Worm (Caenorhabditis elegans) whole organism, L2 larva: ENCODE data around the gene F21C10.11.

Source experiments
- C34F6.9 ChIP-seq: fragments of 150-350 bp; optimal IDR thresholded peaks from 2 replicates; lab custom pipeline; 2014; ENCODE audit warnings: missing biosample characterization, missing genetic modification characterization
- R02D3.7 ChIP-seq: fragments of 150-350 bp; optimal IDR thresholded peaks from 2 replicates; lab custom pipeline; 2014; ENCODE audit warnings: missing biosample characterization, missing genetic modification characterization
- Y55F3AM.14 ChIP-seq: fragments of 200-800 bp; sonication (Bioruptor generic); optimal IDR thresholded peaks from 2 replicates; lab custom pipeline; 2018; ENCODE audit warnings: mild to moderate bottlenecking, missing genetic modification characterization, missing compliant biosample characterization
- ZK546.5 ChIP-seq: sonication (generic microtip); optimal IDR thresholded peaks from 2 replicates; lab custom pipeline; 2017; ENCODE audit warnings: missing biosample characterization, missing genetic modification characterization
- alr-1 ChIP-seq: fragments of 150-350 bp; optimal IDR thresholded peaks from 2 replicates; lab custom pipeline; 2014; ENCODE audit warnings: missing biosample characterization, missing genetic modification characterization
- aly-2 ChIP-seq: fragments of 150-350 bp; optimal IDR thresholded peaks from 2 replicates; lab custom pipeline; 2014; ENCODE audit warnings: missing biosample characterization, missing genetic modification characterization
- ama-1 ChIP-seq: fragments of 150-350 bp; optimal IDR thresholded peaks from 2 replicates; lab custom pipeline; 2018; ENCODE audit warnings: inconsistent platforms
- ceh-16 ChIP-seq: fragments of 150-350 bp; optimal IDR thresholded peaks from 2 replicates; lab custom pipeline; 2014; ENCODE audit warnings: missing biosample characterization, missing genetic modification characterization
- crh-2 ChIP-seq: sonication (generic microtip); optimal IDR thresholded peaks from 2 replicates; lab custom pipeline; 2017; ENCODE audit warnings: missing biosample characterization, missing genetic modification characterization
- dmd-4 ChIP-seq: sonication (generic microtip); optimal IDR thresholded peaks from 2 replicates; lab custom pipeline; 2017; ENCODE audit warnings: missing biosample characterization, missing genetic modification characterization
- egl-27 ChIP-seq: sonication (generic microtip); optimal IDR thresholded peaks from 3 replicates; lab custom pipeline; 2017; ENCODE audit warnings: missing biosample characterization, missing genetic modification reagents, missing genetic modification characterization
- elt-1 ChIP-seq: fragments of 150-350 bp; optimal IDR thresholded peaks from 2 replicates; lab custom pipeline; 2014; ENCODE audit warnings: missing biosample characterization, missing genetic modification characterization
- elt-3 ChIP-seq: sonication (generic microtip); optimal IDR thresholded peaks from 2 replicates; lab custom pipeline; 2017; ENCODE audit warnings: missing biosample characterization, missing genetic modification characterization
- fos-1 ChIP-seq: fragments of 150-350 bp; optimal IDR thresholded peaks from 2 replicates; lab custom pipeline; 2014; ENCODE audit warnings: missing biosample characterization, missing genetic modification characterization
- lin-11 ChIP-seq: fragments of 150-350 bp; sonication (generic microtip); optimal IDR thresholded peaks from 2 replicates; lab custom pipeline; 2014; ENCODE audit warnings: missing biosample characterization, missing genetic modification characterization, inconsistent platforms, mixed read lengths
- lin-13 ChIP-seq: fragments of 150-350 bp; optimal IDR thresholded peaks from 2 replicates; lab custom pipeline; 2014; ENCODE audit warnings: missing biosample characterization, missing genetic modification reagents, missing genetic modification characterization
- lsy-2 ChIP-seq, 2 experiments: fragments of 150-350 bp in 1 of 2; sonication (generic microtip) in 1 of 2; optimal IDR thresholded peaks; 2 replicates each; lab custom pipeline; 2014 to 2017; ENCODE audit warnings: missing biosample characterization in 2 of 2, missing genetic modification characterization in 2 of 2
- mab-5 ChIP-seq: fragments of 150-350 bp; optimal IDR thresholded peaks from 2 replicates; lab custom pipeline; 2014; ENCODE audit warnings: missing biosample characterization, missing genetic modification characterization
- mdl-1 ChIP-seq, 2 experiments: fragments of 150-350 bp in 1 of 2; sonication (generic microtip) in 1 of 2; optimal IDR thresholded peaks; 2 replicates each; lab custom pipeline; 2017; ENCODE audit warnings: missing biosample characterization in 2 of 2, missing genetic modification characterization in 2 of 2
- nhr-10 ChIP-seq: sonication (generic microtip); optimal IDR thresholded peaks from 2 replicates; lab custom pipeline; 2017; ENCODE audit warnings: missing biosample characterization, missing genetic modification characterization
- nhr-12 ChIP-seq: fragments of 150-350 bp; optimal IDR thresholded peaks from 2 replicates; lab custom pipeline; 2014; ENCODE audit warnings: missing biosample characterization, missing genetic modification characterization
- nhr-129 ChIP-seq: fragments of 150-350 bp; optimal IDR thresholded peaks from 2 replicates; lab custom pipeline; 2014; ENCODE audit warnings: missing biosample characterization, missing genetic modification characterization
- nhr-21 ChIP-seq: fragments of 150-350 bp; optimal IDR thresholded peaks from 2 replicates; lab custom pipeline; 2014; ENCODE audit warnings: missing biosample characterization, missing genetic modification characterization
- nhr-23 ChIP-seq: fragments of 150-350 bp; optimal IDR thresholded peaks from 2 replicates; lab custom pipeline; 2014; ENCODE audit warnings: missing biosample characterization, missing genetic modification reagents, missing genetic modification characterization
- nhr-237 ChIP-seq: fragments of 150-350 bp; optimal IDR thresholded peaks from 2 replicates; lab custom pipeline; 2014; ENCODE audit warnings: missing biosample characterization, missing genetic modification characterization
- nhr-6 ChIP-seq: fragments of 150-350 bp; optimal IDR thresholded peaks from 2 replicates; lab custom pipeline; 2014; ENCODE audit warnings: missing biosample characterization, missing genetic modification characterization
- sem-4 ChIP-seq: fragments of 150-350 bp; optimal IDR thresholded peaks from 2 replicates; lab custom pipeline; 2014; ENCODE audit warnings: missing biosample characterization, missing genetic modification reagents, missing genetic modification characterization
- skn-1 ChIP-seq: sonication (generic microtip); optimal IDR thresholded peaks from 2 replicates; lab custom pipeline; 2017; ENCODE audit warnings: missing biosample characterization, missing genetic modification characterization
- sma-3 ChIP-seq: sonication (generic microtip); optimal IDR thresholded peaks from 2 replicates; lab custom pipeline; 2016; ENCODE audit warnings: missing genetic modification reagents, missing genetic modification characterization, missing compliant biosample characterization
- sma-9 ChIP-seq, 2 experiments: fragments of 150-350 bp in 1 of 2; sonication (generic microtip) in 1 of 2; optimal IDR thresholded peaks; 2 replicates each; lab custom pipeline; 2014 to 2016; ENCODE audit warnings: missing genetic modification characterization in 2 of 2, mild to moderate bottlenecking in 1 of 2, missing biosample characterization in 1 of 2, missing compliant biosample characterization in 1 of 2, missing genetic modification reagents in 1 of 2, moderate library complexity in 1 of 2
- unc-55 ChIP-seq: fragments of 150-350 bp; sonication (generic microtip); optimal IDR thresholded peaks from 3 replicates; lab custom pipeline; 2014; ENCODE audit warnings: missing biosample characterization, missing genetic modification reagents, missing genetic modification characterization
- unc-62 ChIP-seq: fragments of 150-350 bp; optimal IDR thresholded peaks from 2 replicates; lab custom pipeline; 2014; ENCODE audit warnings: missing biosample characterization, missing genetic modification reagents, missing genetic modification characterization
- zag-1 ChIP-seq: fragments of 150-350 bp; optimal IDR thresholded peaks from 2 replicates; lab custom pipeline; 2014; ENCODE audit warnings: missing biosample characterization, missing genetic modification characterization
- ztf-1 ChIP-seq: fragments of 200-800 bp; sonication (Bioruptor generic); conservative IDR thresholded peaks from 2 replicates; pipeline ENCODE4 v1.3.6; 2022; ENCODE audit warnings: missing genetic modification characterization, missing compliant biosample characterization

Gene F21C10.11

ce11 chrV:9127773-9128172 lies 4.5 kb downstream of the F21C10.11 start, which contains the start of gene F21C10.3:
Gene F21C10.3 (plus strand): TSS chrV:9128073.
- TF ChIP-seq sem-4 (tag; lab: Kevin White, UChicago) (no peak), elt-1 (no peak), mdl-1 (tag; optimal IDR thresholded peaks at IDR 0.05; lab: Kevin White, UChicago) (no peak), Y55F3AM.14 (GFP tag; lab: Kevin White, UChicago) (no peak), C34F6.9 (tag; lab: Kevin White, UChicago) (no peak), nhr-237 (tag; lab: Kevin White, UChicago) (no peak), nhr-10 (tag; lab: Kevin White, UChicago) (no peak)
- TF ChIP-seq, all 48 proteins: peak for 0

ce11 chrV:9128562-9128961 lies 5.3 kb downstream of the F21C10.11 start:
- TF ChIP-seq lsy-2 (tag; optimal IDR thresholded peaks at IDR 0.05; lab: Kevin White, UChicago) (peak in 1 of 2 experiments; percentile 76), nhr-129 (tag; lab: Kevin White, UChicago) (peak; percentile 62), R02D3.7 (tag; lab: Kevin White, UChicago) (no peak), unc-55 (GFP tag; lab: Kevin White, UChicago) (peak; percentile 75), crh-2 (tag; lab: Kevin White, UChicago) (peak; percentile 66), nhr-21 (tag; lab: Kevin White, UChicago) (peak; percentile 75), mdl-1 (tag; optimal IDR thresholded peaks at IDR 0.05; lab: Kevin White, UChicago) (peak; percentile 88 to 89), sma-9 (GFP tag; optimal IDR thresholded peaks at IDR 0.05; lab: Kevin White, UChicago) (peak; percentile 73), sma-9 (tag; optimal IDR thresholded peaks at IDR 0.05; lab: Kevin White, UChicago) (no peak), ztf-1 (no peak), zag-1 (tag; lab: Kevin White, UChicago) (peak; percentile 56), skn-1 (no peak), lin-13 (GFP tag; lab: Kevin White, UChicago) (peak; percentile 45), C34F6.9 (tag; lab: Kevin White, UChicago) (peak; percentile 87), lin-11 (peak; percentile 40), nhr-6 (tag; lab: Kevin White, UChicago) (peak; percentile 34)
- TF ChIP-seq, all 48 proteins: peak for 12

- TF ChIP-seq ZK546.5 (tag; lab: Kevin White, UChicago): no peak
- no peak for TF ChIP-seq nhr-10 (tag; lab: Kevin White, UChicago)
- TF ChIP-seq lin-13 (GFP tag; lab: Kevin White, UChicago): no peak
- TF ChIP-seq unc-62 (GFP tag; lab: Kevin White, UChicago): no peak
- TF ChIP-seq crh-2 (tag; lab: Kevin White, UChicago): no peak
- no peak for TF ChIP-seq nhr-12 (tag; lab: Kevin White, UChicago)
- TF ChIP-seq nhr-21 (tag; lab: Kevin White, UChicago): no peak
- TF ChIP-seq sma-3: no peak
- no peak for TF ChIP-seq ceh-16
Observed at ce11 chrV:9130766-9131165, 7.5 kb downstream of the F21C10.11 start, which contains the start of gene F21C10.19. Gene F21C10.19 (plus strand): TSS chrV:9131066.

- TF ChIP-seq ama-1 (lab: Kevin White, UChicago): no peak
- no peak for TF ChIP-seq nhr-129 (tag; lab: Kevin White, UChicago)
- TF ChIP-seq Y55F3AM.14 (GFP tag; lab: Kevin White, UChicago): no peak
- no peak for TF ChIP-seq nhr-6 (tag; lab: Kevin White, UChicago)
- TF ChIP-seq ceh-16: no peak
- TF ChIP-seq lin-11: no peak
- TF ChIP-seq nhr-12 (tag; lab: Kevin White, UChicago): no peak
- TF ChIP-seq fos-1: no peak
- no peak for TF ChIP-seq sma-3
- TF ChIP-seq egl-27 (tag; lab: Kevin White, UChicago): no peak
- no peak for TF ChIP-seq alr-1
- TF ChIP-seq nhr-10 (tag; lab: Kevin White, UChicago): no peak
- TF ChIP-seq ztf-1: no peak
- TF ChIP-seq crh-2 (tag; lab: Kevin White, UChicago): no peak
- TF ChIP-seq nhr-23: no peak
- TF ChIP-seq aly-2 (tag; lab: Kevin White, UChicago): no peak
- TF ChIP-seq dmd-4 (tag; lab: Kevin White, UChicago): no peak
- no peak for TF ChIP-seq elt-3 (tag; lab: Kevin White, UChicago)
- TF ChIP-seq elt-1: no peak
- no peak for TF ChIP-seq mab-5 (tag; lab: Kevin White, UChicago)
Observed at ce11 chrV:9132043-9132442, 8.8 kb downstream of the F21C10.11 start, which contains the start of gene F21C10.1. Gene F21C10.1 (plus strand): TSS chrV:9132343.
